Worm (Caenorhabditis elegans) whole organism, L3 larva: ENCODE results near the gene cex-2.

Source experiments
- R02D3.7 ChIP-seq: fragments of 150-350 bp; optimal IDR thresholded peaks from 2 replicates; lab custom pipeline; 2014; ENCODE audit warnings: missing biosample characterization, missing genetic modification characterization
- ZK546.5 ChIP-seq: sonication (generic microtip); optimal IDR thresholded peaks from 2 replicates; lab custom pipeline; 2017; ENCODE audit warnings: missing biosample characterization, missing genetic modification characterization
- aly-2 ChIP-seq: fragments of 150-350 bp; optimal IDR thresholded peaks from 2 replicates; lab custom pipeline; 2014; ENCODE audit warnings: missing biosample characterization, missing genetic modification characterization
- ceh-82 ChIP-seq: fragments of 150-350 bp; optimal IDR thresholded peaks from 2 replicates; lab custom pipeline; 2014; ENCODE audit warnings: missing biosample characterization, missing genetic modification characterization
- egl-27 ChIP-seq: sonication (generic microtip); optimal IDR thresholded peaks from 4 replicates; lab custom pipeline; 2017; ENCODE audit warnings: missing biosample characterization, missing genetic modification reagents, missing genetic modification characterization
- egl-5 ChIP-seq: fragments of 150-350 bp; optimal IDR thresholded peaks from 2 replicates; lab custom pipeline; 2017; ENCODE audit warnings: missing biosample characterization, missing genetic modification reagents, missing genetic modification characterization, inconsistent platforms
- elt-2 ChIP-seq: sonication (generic microtip); optimal IDR thresholded peaks from 2 replicates; lab custom pipeline; 2016; ENCODE audit warnings: missing genetic modification reagents, mild to moderate bottlenecking, missing genetic modification characterization, missing compliant biosample characterization
- elt-3 ChIP-seq, 3 experiments: fragments of 150-350 bp in 1 of 3; sonication (generic microtip) in 2 of 3; optimal IDR thresholded peaks; 2 replicates in 2 of 3; 4 replicates in 1 of 3; lab custom pipeline; 2014 to 2017; ENCODE audit warnings: missing biosample characterization in 3 of 3, missing genetic modification characterization in 3 of 3
- fkh-10 ChIP-seq: sonication (generic microtip); optimal IDR thresholded peaks from 2 replicates; lab custom pipeline; 2017; ENCODE audit warnings: missing biosample characterization, missing genetic modification reagents, missing genetic modification characterization
- fkh-2 ChIP-seq: fragments of 150-350 bp; optimal IDR thresholded peaks from 2 replicates; lab custom pipeline; 2014; ENCODE audit warnings: missing biosample characterization, missing genetic modification reagents, missing genetic modification characterization
- fos-1 ChIP-seq: fragments of 150-350 bp; optimal IDR thresholded peaks from 2 replicates; lab custom pipeline; 2014; ENCODE audit warnings: missing biosample characterization, missing genetic modification characterization
- hmg-11 ChIP-seq: sonication (generic microtip); optimal IDR thresholded peaks from 2 replicates; lab custom pipeline; 2016; ENCODE audit warnings: missing genetic modification characterization, missing compliant biosample characterization
- jun-1 ChIP-seq: fragments of 150-350 bp; optimal IDR thresholded peaks from 2 replicates; lab custom pipeline; 2014; ENCODE audit warnings: missing biosample characterization, missing genetic modification reagents, missing genetic modification characterization
- lin-15B ChIP-seq: fragments of 150-350 bp; optimal IDR thresholded peaks from 2 replicates; lab custom pipeline; 2014; ENCODE audit warnings: missing biosample characterization, missing genetic modification characterization
- lin-39 ChIP-seq: fragments of 150-350 bp; optimal IDR thresholded peaks from 2 replicates; lab custom pipeline; 2018; ENCODE audit warnings: missing biosample characterization, missing genetic modification reagents, missing genetic modification characterization
- mdl-1 ChIP-seq: fragments of 150-350 bp; optimal IDR thresholded peaks from 2 replicates; lab custom pipeline; 2014; ENCODE audit warnings: missing biosample characterization, missing genetic modification characterization
- mml-1 ChIP-seq: fragments of 150-350 bp; sonication (generic microtip); optimal IDR thresholded peaks from 3 replicates; lab custom pipeline; 2014; ENCODE audit warnings: missing biosample characterization, missing genetic modification characterization
- nfya-1 ChIP-seq: sonication (generic microtip); optimal IDR thresholded peaks from 2 replicates; lab custom pipeline; 2017; ENCODE audit warnings: missing genetic modification characterization, mild to moderate bottlenecking, missing compliant biosample characterization, antibody characterized with exemption, moderate library complexity; ENCODE audit not compliant: insufficient read depth
- nhr-11 ChIP-seq: fragments of 150-350 bp; optimal IDR thresholded peaks from 2 replicates; lab custom pipeline; 2014; ENCODE audit warnings: missing biosample characterization, missing genetic modification characterization
- nhr-23 ChIP-seq: fragments of 150-350 bp; optimal IDR thresholded peaks from 2 replicates; lab custom pipeline; 2014; ENCODE audit warnings: missing biosample characterization, missing genetic modification reagents, missing genetic modification characterization
- nhr-237 ChIP-seq: fragments of 150-350 bp; optimal IDR thresholded peaks from 2 replicates; lab custom pipeline; 2014; ENCODE audit warnings: missing biosample characterization, missing genetic modification characterization
- nhr-25 ChIP-seq: sonication (generic microtip); optimal IDR thresholded peaks from 2 replicates; lab custom pipeline; 2017; ENCODE audit warnings: missing biosample characterization, missing genetic modification characterization
- nhr-43 ChIP-seq: sonication (generic microtip); optimal IDR thresholded peaks from 2 replicates; lab custom pipeline; 2016; ENCODE audit warnings: mild to moderate bottlenecking, missing genetic modification characterization, missing compliant biosample characterization; ENCODE audit not compliant: poor library complexity, severe bottlenecking
- nhr-76 ChIP-seq: fragments of 150-350 bp; sonication (generic microtip); optimal IDR thresholded peaks from 5 replicates; lab custom pipeline; 2014; ENCODE audit warnings: missing biosample characterization, missing genetic modification characterization
- pha-4 ChIP-seq: fragments of 150-350 bp; optimal IDR thresholded peaks from 2 replicates; lab custom pipeline; 2014; ENCODE audit warnings: missing biosample characterization, missing genetic modification reagents, missing genetic modification characterization
- pqm-1 ChIP-seq: fragments of 150-350 bp; optimal IDR thresholded peaks from 2 replicates; lab custom pipeline; 2017; ENCODE audit warnings: missing biosample characterization, missing genetic modification characterization, inconsistent platforms
- sea-2 ChIP-seq: fragments of 150-350 bp; sonication (generic microtip); optimal IDR thresholded peaks from 4 replicates; lab custom pipeline; 2014; ENCODE audit warnings: missing biosample characterization, missing genetic modification reagents, missing genetic modification characterization
- skn-1 ChIP-seq: fragments of 150-350 bp; optimal IDR thresholded peaks from 2 replicates; lab custom pipeline; 2014; ENCODE audit warnings: missing biosample characterization, missing genetic modification characterization
- snpc-4 ChIP-seq: fragments of 150-350 bp; optimal IDR thresholded peaks from 2 replicates; lab custom pipeline; 2014; ENCODE audit warnings: missing biosample characterization, missing genetic modification characterization
- unc-39 ChIP-seq: sonication (generic microtip); optimal IDR thresholded peaks from 4 replicates; lab custom pipeline; 2017; ENCODE audit warnings: missing biosample characterization, missing genetic modification characterization
- unc-62 ChIP-seq: fragments of 150-350 bp; sonication (generic microtip); optimal IDR thresholded peaks from 4 replicates; lab custom pipeline; 2014; ENCODE audit warnings: missing biosample characterization, missing genetic modification reagents, missing genetic modification characterization
- zag-1 ChIP-seq: fragments of 150-350 bp; optimal IDR thresholded peaks from 2 replicates; lab custom pipeline; 2014; ENCODE audit warnings: missing biosample characterization, missing genetic modification characterization
- ztf-11 ChIP-seq: fragments of 150-350 bp; optimal IDR thresholded peaks from 2 replicates; lab custom pipeline; 2014; ENCODE audit warnings: missing biosample characterization, missing genetic modification characterization

The cex-2 gene

ce11 chrII:7842053-7842452 is 6.8 kb upstream of the cex-2 start, which contains the start of gene klp-3:
Gene klp-3 (plus strand): TSS chrII:7842353.
- no peak for TF ChIP-seq nhr-76 (tag; lab: Kevin White, UChicago)
- no peak for TF ChIP-seq lin-15B (tag; lab: Kevin White, UChicago)
- no peak for TF ChIP-seq fos-1
- no peak for TF ChIP-seq snpc-4 (tag; lab: Kevin White, UChicago)
- no peak for TF ChIP-seq jun-1 (tag; lab: Kevin White, UChicago)
- TF ChIP-seq elt-3 (tag; optimal IDR thresholded peaks at IDR 0.05; lab: Kevin White, UChicago) = no peak
- no peak for TF ChIP-seq fkh-2 (tag; lab: Kevin White, UChicago)
- no peak for TF ChIP-seq pqm-1 (tag; lab: Kevin White, UChicago)

DNA sequence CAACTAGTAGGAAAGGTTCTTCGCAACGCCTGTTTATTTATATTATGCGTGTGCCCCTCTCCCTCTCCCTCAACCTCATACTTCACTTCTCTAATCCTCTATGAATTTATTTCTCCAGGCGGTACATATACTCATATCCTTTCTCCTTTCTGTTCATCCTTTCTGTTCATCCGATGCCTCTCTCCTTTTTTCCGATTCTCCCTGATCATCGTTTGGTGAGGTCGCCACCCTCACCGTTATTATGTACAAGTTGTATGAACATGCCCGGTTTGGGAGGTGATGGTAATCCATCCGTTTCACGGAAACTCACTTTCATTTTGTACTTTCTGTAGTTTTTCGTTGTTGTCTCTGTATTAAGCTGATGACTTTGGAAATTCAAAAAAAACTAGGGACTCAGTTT is 4.5 kb upstream of the cex-2 start:
- TF ChIP-seq lin-15B (tag; lab: Kevin White, UChicago) (no peak), fkh-2 (tag; lab: Kevin White, UChicago) (no peak), unc-62 (no peak), nfya-1 (tag; lab: Kevin White, UChicago) (peak; percentile 1), ztf-11 (tag; lab: Kevin White, UChicago) (no peak), ceh-82 (no peak), egl-5 (tag; lab: Kevin White, UChicago) (no peak), nhr-25 (no peak), sea-2 (GFP tag; lab: Kevin White, UChicago) (no peak), nhr-23 (tag; lab: Kevin White, UChicago) (peak; percentile 25), nhr-11 (tag; lab: Kevin White, UChicago) (no peak), mml-1 (tag; lab: Kevin White, UChicago) (no peak), unc-39 (no peak)

- TF ChIP-seq nhr-237 (tag; lab: Kevin White, UChicago) (no peak), sea-2 (GFP tag; lab: Kevin White, UChicago) (peak; percentile 5), fkh-10 (no peak), fkh-2 (tag; lab: Kevin White, UChicago) (peak; percentile 51), zag-1 (no peak), R02D3.7 (tag; lab: Kevin White, UChicago) (no peak), egl-27 (no peak), ceh-82 (no peak), nhr-43 (tag; lab: Kevin White, UChicago) (no peak), fos-1 (no peak), aly-2 (tag; lab: Kevin White, UChicago) (no peak), nfya-1 (tag; lab: Kevin White, UChicago) (peak; percentile 46), lin-39 (peak; percentile 91), pha-4 (tag; lab: Kevin White, UChicago) (peak; percentile 1), elt-2 (tag; lab: Kevin White, UChicago) (no peak)
- TF ChIP-seq, all 47 proteins: peak for 5
Observed at ce11 chrII:7838661-7839060, 3.4 kb upstream of the cex-2 start.

DNA sequence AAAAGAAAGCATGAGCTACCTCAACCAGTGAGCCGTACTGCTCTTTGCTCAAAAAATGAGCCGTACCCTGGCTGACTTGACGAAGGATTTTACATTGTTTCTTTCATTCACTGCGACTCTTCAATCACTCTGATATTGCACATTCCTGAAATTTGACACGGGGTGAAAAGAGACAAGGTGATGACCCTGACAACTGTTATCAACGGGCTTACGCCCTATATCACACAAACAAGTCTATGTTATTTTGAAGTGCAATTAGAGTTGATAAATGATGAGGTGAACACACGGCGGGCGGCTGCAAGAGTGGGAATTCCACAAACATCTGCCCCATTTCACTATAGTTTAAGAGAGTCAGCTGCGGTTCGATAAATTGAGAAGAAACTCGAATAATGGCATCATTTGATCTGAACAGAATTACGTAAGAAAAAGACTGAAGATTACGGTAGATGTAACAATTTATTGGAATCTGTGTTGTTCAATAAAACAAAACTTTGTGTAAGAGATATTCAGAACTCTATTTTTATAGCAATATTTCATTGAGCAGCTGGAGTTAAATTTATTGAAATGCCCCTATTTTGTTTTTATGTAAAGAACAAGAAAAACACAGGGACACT is 1.5 kb upstream of the cex-2 start:
- TF ChIP-seq elt-2 (tag; lab: Kevin White, UChicago) = no peak
- peak; percentile 80 for TF ChIP-seq egl-5 (tag; lab: Kevin White, UChicago)
- TF ChIP-seq nhr-76 (tag; lab: Kevin White, UChicago) = no peak
- no peak for TF ChIP-seq mml-1 (tag; lab: Kevin White, UChicago)
- TF ChIP-seq nfya-1 (tag; lab: Kevin White, UChicago) = peak; percentile 12
- TF ChIP-seq unc-62 = peak; percentile 47
- TF ChIP-seq aly-2 (tag; lab: Kevin White, UChicago) = no peak
- no peak for TF ChIP-seq mdl-1 (tag; lab: Kevin White, UChicago)
- no peak for TF ChIP-seq hmg-11
- TF ChIP-seq lin-39 = peak; percentile 59
- no peak for TF ChIP-seq fkh-2 (tag; lab: Kevin White, UChicago)
- no peak for TF ChIP-seq zag-1
- TF ChIP-seq skn-1 = no peak
- no peak for TF ChIP-seq pqm-1 (tag; lab: Kevin White, UChicago)
- TF ChIP-seq nhr-11 (tag; lab: Kevin White, UChicago) = peak; percentile 37
- TF ChIP-seq pha-4 (tag; lab: Kevin White, UChicago) = no peak
- no peak for TF ChIP-seq ZK546.5 (tag; lab: Kevin White, UChicago)
- TF ChIP-seq lin-15B (tag; lab: Kevin White, UChicago) = no peak
- TF ChIP-seq, all 47 proteins: peak for 5
